Fruit fly (Drosophila melanogaster) whole organism, embryonic: ENCODE data around the gene crm.
A peak's percentile ranks its signal among the peaks of the same experiment; 100 is the strongest.

ENCODE experiments used
- Antp ChIP-seq: fragments of 200-800 bp; sonication (Bioruptor generic); optimal IDR thresholded peaks from 3 replicates; lab custom pipeline; 2016; ENCODE audit warnings: missing biosample characterization, missing genetic modification characterization
- Atf6 ChIP-seq: fragments of 200-800 bp; sonication (Bioruptor generic); IDR thresholded peaks from 2 replicates; pipeline ENCODE4 v1.3.6; 2022; ENCODE audit warnings: missing biosample characterization, missing genetic modification characterization
- Bdp1 ChIP-seq: fragments of 200-800 bp; sonication (Bioruptor generic); optimal IDR thresholded peaks from 3 replicates; lab custom pipeline; 2016; ENCODE audit warnings: missing biosample characterization, missing genetic modification characterization
- CG1233 ChIP-seq: fragments of 200-800 bp; sonication (Bioruptor generic); optimal IDR thresholded peaks from 4 replicates; lab custom pipeline; 2018; ENCODE audit warnings: missing biosample characterization, mild to moderate bottlenecking, missing genetic modification characterization
- CG12659 ChIP-seq: fragments of 200-800 bp; sonication (Bioruptor generic); optimal IDR thresholded peaks from 3 replicates; lab custom pipeline; 2017; ENCODE audit warnings: mild to moderate bottlenecking, missing biosample characterization, missing genetic modification reagents, missing genetic modification characterization
- CG15479 ChIP-seq: fragments of 200-800 bp; sonication (Bioruptor generic); optimal IDR thresholded peaks from 3 replicates; lab custom pipeline; 2019; ENCODE audit warnings: missing biosample characterization, mild to moderate bottlenecking, missing genetic modification characterization, moderate library complexity
- CG15514 ChIP-seq: fragments of 200-800 bp; sonication (Bioruptor generic); optimal IDR thresholded peaks from 3 replicates; lab custom pipeline; 2017; ENCODE audit warnings: missing biosample characterization, missing genetic modification characterization, mild to moderate bottlenecking, moderate library complexity, missing genetic modification reagents
- CG1602 ChIP-seq: fragments of 200-800 bp; sonication (Bioruptor generic); optimal IDR thresholded peaks from 3 replicates; lab custom pipeline; 2016; ENCODE audit warnings: missing biosample characterization, missing genetic modification characterization
- CG1603 ChIP-seq: fragments of 200-800 bp; sonication (Bioruptor generic); optimal IDR thresholded peaks from 2 replicates; lab custom pipeline; 2019; ENCODE audit warnings: missing biosample characterization, mild to moderate bottlenecking, missing genetic modification characterization, moderate library complexity
- CG16779 ChIP-seq: fragments of 200-800 bp; sonication (Bioruptor generic); IDR thresholded peaks from 2 replicates; pipeline ENCODE4 v1.3.6; 2022; ENCODE audit warnings: missing biosample characterization, missing genetic modification characterization
- CG1832 ChIP-seq: fragments of 200-800 bp; sonication (Bioruptor generic); optimal IDR thresholded peaks from 2 replicates; lab custom pipeline; 2017; ENCODE audit warnings: missing biosample characterization, mild to moderate bottlenecking, missing genetic modification characterization, inconsistent platforms
- CG18476 ChIP-seq: fragments of 200-800 bp; sonication (Bioruptor generic); optimal IDR thresholded peaks from 2 replicates; lab custom pipeline; 2016; ENCODE audit warnings: missing biosample characterization, mild to moderate bottlenecking, missing genetic modification characterization
- CG2120 ChIP-seq: fragments of 200-800 bp; sonication (Bioruptor generic); optimal IDR thresholded peaks from 3 replicates; lab custom pipeline; 2016; ENCODE audit warnings: missing biosample characterization, missing genetic modification characterization
- CG2889 ChIP-seq: fragments of 200-800 bp; sonication (Bioruptor generic); IDR thresholded peaks from 3 replicates; pipeline ENCODE4 v1.3.6; 2022; ENCODE audit warnings: missing biosample characterization, missing genetic modification characterization
- CG4360 ChIP-seq: fragments of 200-800 bp; sonication (Bioruptor generic); IDR thresholded peaks from 2 replicates; pipeline ENCODE4 v1.3.6; 2022; ENCODE audit warnings: missing biosample characterization, missing genetic modification characterization
- CG6654 ChIP-seq: fragments of 200-800 bp; sonication (Bioruptor generic); optimal IDR thresholded peaks from 2 replicates; lab custom pipeline; 2017; ENCODE audit warnings: missing biosample characterization, mild to moderate bottlenecking, missing genetic modification characterization
- CG7839 ChIP-seq: fragments of 200-800 bp; sonication (Bioruptor generic); optimal IDR thresholded peaks from 3 replicates; lab custom pipeline; 2018; ENCODE audit warnings: missing biosample characterization, mild to moderate bottlenecking, missing genetic modification characterization, moderate library complexity
- CG8765 ChIP-seq: fragments of 200-800 bp; sonication (Bioruptor generic); IDR thresholded peaks from 2 replicates; pipeline ENCODE4 v1.3.6; 2022; ENCODE audit warnings: missing biosample characterization, missing genetic modification characterization
- CTCF ChIP-seq: fragments of 200-800 bp; sonication (Bioruptor generic); optimal IDR thresholded peaks from 2 replicates; lab custom pipeline; 2017; ENCODE audit warnings: missing biosample characterization, mild to moderate bottlenecking, missing genetic modification characterization, moderate library complexity
- Camta ChIP-seq: fragments of 200-800 bp; sonication (Bioruptor generic); optimal IDR thresholded peaks from 2 replicates; lab custom pipeline; 2016; ENCODE audit warnings: missing biosample characterization, missing genetic modification characterization
- Dip2 ChIP-seq: fragments of 200-800 bp; sonication (Bioruptor generic); IDR thresholded peaks from 2 replicates; pipeline ENCODE4 v1.3.6; 2022; ENCODE audit warnings: missing biosample characterization, missing genetic modification characterization
- Dip3 ChIP-seq: fragments of 200-800 bp; sonication (Bioruptor generic); optimal IDR thresholded peaks from 3 replicates; lab custom pipeline; 2016; ENCODE audit warnings: missing biosample characterization, missing genetic modification characterization
- Dp ChIP-seq: fragments of 200-800 bp; sonication (Bioruptor generic); optimal IDR thresholded peaks from 2 replicates; lab custom pipeline; 2018; ENCODE audit warnings: missing biosample characterization, mild to moderate bottlenecking, missing genetic modification characterization, moderate library complexity
- Drgx ChIP-seq: fragments of 200-800 bp; sonication (Bioruptor generic); IDR thresholded peaks from 2 replicates; pipeline ENCODE4 v1.3.6; 2022; ENCODE audit warnings: missing biosample characterization, missing genetic modification characterization
- ERR ChIP-seq: fragments of 200-800 bp; sonication (Bioruptor generic); optimal IDR thresholded peaks from 2 replicates; lab custom pipeline; 2016; ENCODE audit warnings: missing biosample characterization, missing genetic modification characterization
- Fer1 ChIP-seq: fragments of 200-800 bp; sonication (Bioruptor generic); optimal IDR thresholded peaks from 2 replicates; lab custom pipeline; 2017; ENCODE audit warnings: missing biosample characterization, mild to moderate bottlenecking, missing genetic modification characterization
- Hey ChIP-seq: fragments of 200-800 bp; sonication (Bioruptor generic); optimal IDR thresholded peaks from 3 replicates; lab custom pipeline; 2018; ENCODE audit warnings: missing biosample characterization, mild to moderate bottlenecking, missing genetic modification characterization
- NK7.1 ChIP-seq: fragments of 200-800 bp; sonication (Bioruptor generic); optimal IDR thresholded peaks from 3 replicates; lab custom pipeline; 2016; ENCODE audit warnings: missing biosample characterization, missing genetic modification characterization
- PHDP ChIP-seq: fragments of 200-800 bp; sonication (Bioruptor generic); optimal IDR thresholded peaks from 3 replicates; lab custom pipeline; 2018; ENCODE audit warnings: missing biosample characterization, mild to moderate bottlenecking, missing genetic modification characterization, moderate library complexity
- Rx ChIP-seq: fragments of 200-800 bp; sonication (Bioruptor generic); IDR thresholded peaks from 2 replicates; pipeline ENCODE4 v1.3.6; 2022; ENCODE audit warnings: missing biosample characterization, missing genetic modification characterization
- Trl ChIP-seq, 3 experiments: fragments of >200 bp in 2 of 3; fragments of 200-800 bp in 1 of 3; sonication (Bioruptor generic) in 1 of 3; optimal IDR thresholded peaks; 2 replicates in 1 of 3; 3 replicates in 2 of 3; lab custom pipeline; 2016 to 2017; ENCODE audit warnings: missing biosample characterization in 1 of 3, missing genetic modification characterization in 1 of 3
- YL-1 ChIP-seq: fragments of 200-800 bp; sonication (Bioruptor generic); optimal IDR thresholded peaks from 3 replicates; lab custom pipeline; 2017; ENCODE audit warnings: missing biosample characterization, mild to moderate bottlenecking, missing genetic modification characterization
- al ChIP-seq: fragments of 200-800 bp; sonication (Bioruptor generic); IDR thresholded peaks from 2 replicates; pipeline ENCODE4 v1.3.6; 2022; ENCODE audit warnings: missing biosample characterization, missing genetic modification characterization
- bigmax ChIP-seq: fragments of 200-800 bp; sonication (Bioruptor generic); optimal IDR thresholded peaks from 2 replicates; lab custom pipeline; 2018; ENCODE audit warnings: missing biosample characterization, mild to moderate bottlenecking, missing genetic modification characterization
- bsh ChIP-seq, 2 experiments: fragments of 200-800 bp; sonication (Bioruptor generic); optimal IDR thresholded peaks; 2 replicates each; lab custom pipeline; 2017 to 2018; ENCODE audit warnings: mild to moderate bottlenecking in 2 of 2, missing biosample characterization in 2 of 2, missing genetic modification characterization in 2 of 2, moderate library complexity in 1 of 2
- ems ChIP-seq: fragments of 200-800 bp; sonication (Bioruptor generic); optimal IDR thresholded peaks from 3 replicates; lab custom pipeline; 2016; ENCODE audit warnings: missing biosample characterization, missing genetic modification characterization
- ewg ChIP-seq: fragments of 200-800 bp; sonication (Bioruptor generic); optimal IDR thresholded peaks from 3 replicates; lab custom pipeline; 2017; ENCODE audit warnings: mild to moderate bottlenecking, missing biosample characterization, missing genetic modification reagents, missing genetic modification characterization
- jing ChIP-seq: fragments of 200-800 bp; sonication (Bioruptor generic); optimal IDR thresholded peaks from 2 replicates; lab custom pipeline; 2018; ENCODE audit warnings: missing biosample characterization, mild to moderate bottlenecking, missing genetic modification characterization
- klu ChIP-seq: fragments of 200-800 bp; sonication (Bioruptor generic); IDR thresholded peaks from 2 replicates; pipeline ENCODE4 v1.3.6; 2022; ENCODE audit warnings: missing biosample characterization, missing genetic modification characterization
- lola ChIP-seq, 3 experiments: fragments of >200 bp in 2 of 3; fragments of 200-800 bp in 1 of 3; sonication (Bioruptor generic) in 1 of 3; optimal IDR thresholded peaks; 2 replicates each; lab custom pipeline; 2017 to 2019; ENCODE audit warnings: missing biosample characterization in 3 of 3, missing genetic modification characterization in 3 of 3, mild to moderate bottlenecking in 1 of 3, moderate library complexity in 1 of 3
- pros ChIP-seq: fragments of 200-800 bp; sonication (Bioruptor generic); optimal IDR thresholded peaks from 3 replicates; lab custom pipeline; 2019; ENCODE audit warnings: missing biosample characterization, mild to moderate bottlenecking, missing genetic modification characterization, moderate library complexity
- scrt ChIP-seq: fragments of 200-800 bp; sonication (Bioruptor generic); optimal IDR thresholded peaks from 2 replicates; lab custom pipeline; 2018; ENCODE audit warnings: missing biosample characterization, mild to moderate bottlenecking, missing genetic modification characterization, moderate library complexity
- sens ChIP-seq: fragments of 200-800 bp; sonication (Bioruptor generic); peaks from one replicate; lab custom pipeline; 2016; ENCODE audit warnings: missing biosample characterization, missing genetic modification characterization
- slp2 ChIP-seq: fragments of 200-800 bp; sonication (Bioruptor generic); optimal IDR thresholded peaks from 2 replicates; lab custom pipeline; 2016; ENCODE audit warnings: missing biosample characterization, missing genetic modification characterization
- sob ChIP-seq: fragments of 200-800 bp; sonication (Bioruptor generic); IDR thresholded peaks from 2 replicates; pipeline ENCODE4 v1.3.6; 2022; ENCODE audit warnings: missing biosample characterization, missing genetic modification characterization
- ssp ChIP-seq: fragments of 200-800 bp; sonication (Bioruptor generic); IDR thresholded peaks from 2 replicates; pipeline ENCODE4 v1.3.6; 2022; ENCODE audit warnings: missing biosample characterization, missing genetic modification characterization
- stwl ChIP-seq: fragments of 200-800 bp; sonication (Bioruptor generic); optimal IDR thresholded peaks from 3 replicates; lab custom pipeline; 2018; ENCODE audit warnings: missing biosample characterization, mild to moderate bottlenecking, missing genetic modification characterization, moderate library complexity
- tna ChIP-seq: fragments of 200-800 bp; sonication (Bioruptor generic); IDR thresholded peaks from 2 replicates; pipeline ENCODE4 v1.3.6; 2022; ENCODE audit warnings: missing biosample characterization, missing genetic modification characterization; ENCODE audit not compliant: partially characterized antibody
- ttk ChIP-seq: fragments of 200-800 bp; sonication (Bioruptor generic); IDR thresholded peaks from 2 replicates; pipeline ENCODE4 v2.1.2; 2022; ENCODE audit warnings: missing biosample characterization, missing genetic modification characterization

The crm gene

DNA sequence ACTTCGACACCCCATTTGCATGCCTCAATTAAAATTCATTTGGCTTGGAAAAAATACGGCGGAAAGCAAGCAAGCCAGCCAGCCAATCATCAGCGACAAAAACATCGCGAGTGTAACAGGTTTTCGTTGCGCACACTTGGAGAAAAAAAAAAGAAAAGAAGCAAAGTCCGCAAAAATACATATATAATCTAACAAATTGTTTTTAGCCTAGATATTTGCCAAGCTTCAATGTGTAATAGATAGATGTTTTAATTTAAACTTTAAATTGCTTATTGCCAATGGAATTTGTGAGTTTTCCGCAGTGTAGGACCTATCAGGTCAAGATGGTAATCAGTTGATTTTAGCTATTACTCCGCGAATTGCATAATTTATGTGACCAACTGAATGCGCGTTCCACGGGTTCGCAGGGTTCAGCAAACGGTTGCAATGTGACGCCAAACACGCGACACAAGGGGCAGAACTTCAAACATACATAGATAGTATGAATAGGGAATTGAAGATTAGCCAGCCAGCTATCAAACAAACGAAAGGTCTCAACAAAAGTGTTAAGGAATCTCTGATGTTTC lies 48.1 kb upstream of the crm start (continued):
- peak; percentile 75 for TF ChIP-seq CG12659 (GFP tag; lab: Kevin White, UChicago)
- TF ChIP-seq ewg (GFP tag; lab: Kevin White, UChicago), result peak; percentile 69
- no peak for TF ChIP-seq Dip2 (GFP tag; lab: Robert Waterston, UW)
- peak; percentile 84 for TF ChIP-seq CG1233 (GFP tag; lab: Kevin White, UChicago)
- peak; percentile 7 for TF ChIP-seq stwl
- TF ChIP-seq ssp (GFP tag; lab: Robert Waterston, UW), result peak; percentile 79
- TF ChIP-seq bigmax, result no peak
- TF ChIP-seq scrt (GFP tag; lab: Kevin White, UChicago), result peak; percentile 84
- peak; percentile 72; the same call in 1 of the 2 replicates for TF ChIP-seq CG8765
- TF ChIP-seq YL-1 (GFP tag; lab: Kevin White, UChicago), result peak; percentile 16
- no peak for TF ChIP-seq lola (GFP tag; optimal IDR thresholded peaks at IDR 0.05; lab: Kevin White, UChicago)
- TF ChIP-seq CG2889, result peak; percentile 92
- TF ChIP-seq slp2, result peak; percentile 70
- peak; percentile 71 for TF ChIP-seq jing (GFP tag; lab: Kevin White, UChicago)
- TF ChIP-seq CG16779 (GFP tag; lab: Robert Waterston, UW), result peak; percentile 89
- TF ChIP-seq Camta (GFP tag; lab: Kevin White, UChicago), result peak; percentile 87
- TF ChIP-seq NK7.1 (GFP tag; lab: Kevin White, UChicago), result peak; percentile 68
- TF ChIP-seq CTCF (GFP tag; lab: Kevin White, UChicago), result peak; percentile 43
- peak; percentile 95 for TF ChIP-seq sob

DNA sequence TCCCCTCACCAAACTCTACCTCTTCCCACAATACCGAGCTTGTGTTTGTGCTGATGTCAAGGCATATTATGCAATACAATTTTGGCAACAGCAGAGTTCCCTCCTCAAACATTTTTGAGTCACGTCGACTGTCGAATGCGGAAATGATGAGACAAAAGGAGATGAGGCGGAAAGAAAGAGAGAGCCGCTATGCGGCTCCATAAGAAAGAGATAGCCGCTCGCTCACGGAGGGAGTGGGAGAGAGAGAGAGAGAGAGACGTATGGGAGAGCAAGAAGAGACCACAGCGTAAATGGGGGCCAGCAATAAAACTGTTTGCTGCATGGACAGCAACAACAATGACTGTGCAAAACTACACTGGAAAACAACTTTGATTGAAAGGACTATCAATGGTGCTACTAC lies 26.9 kb upstream of the crm start:
- TF ChIP-seq Trl (optimal IDR thresholded peaks at IDR 0.05; lab: Kevin White, UChicago) (peak; percentile 27 to 32), Trl (GFP tag; optimal IDR thresholded peaks at IDR 0.05; lab: Kevin White, UChicago) (no peak), CG1832 (GFP tag; lab: Kevin White, UChicago) (peak; percentile 62), Bdp1 (GFP tag; lab: Kevin White, UChicago) (no peak)

DNA sequence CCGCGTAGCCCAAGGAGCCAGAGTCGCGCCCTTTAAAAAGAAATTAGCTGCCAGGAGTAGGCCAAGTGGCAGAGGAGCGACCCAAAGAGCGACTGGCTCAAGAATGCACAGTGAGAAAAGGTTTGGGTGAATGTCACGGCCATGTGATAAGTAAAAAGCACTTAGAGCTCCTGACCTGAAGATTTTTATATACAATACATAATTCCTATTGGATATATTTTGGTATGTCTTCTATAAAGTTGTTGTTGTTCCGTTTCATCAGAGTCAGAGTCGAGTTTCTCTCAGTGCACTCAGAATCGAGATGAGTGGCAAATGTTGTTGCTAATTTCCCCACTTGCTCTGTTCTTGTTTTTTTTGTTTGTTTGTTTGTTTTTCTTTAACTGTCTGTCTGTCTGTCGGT lies 22.6 kb upstream of the crm start:
- TF ChIP-seq pros (GFP tag; lab: Kevin White, UChicago), result no peak
- TF ChIP-seq Hey, result no peak
- no peak for TF ChIP-seq ERR (GFP tag; lab: Kevin White, UChicago)
- no peak for TF ChIP-seq ttk (GFP tag; lab: Robert Waterston, UW)
- TF ChIP-seq Dp (GFP tag; lab: Kevin White, UChicago), result no peak
- TF ChIP-seq CG2120 (GFP tag; lab: Kevin White, UChicago), result peak; percentile 9
- TF ChIP-seq Drgx (GFP tag; lab: Robert Waterston, UW), result 0 out of 2 replicates have a peak, but pooled peaks have one; percentile 18
- peak; percentile 3 for TF ChIP-seq CG1603 (tag; lab: Kevin White, UChicago)
- TF ChIP-seq CG15514, result no peak
- TF ChIP-seq sens (GFP tag; lab: Kevin White, UChicago), result peak; percentile 52
- no peak for TF ChIP-seq CG18476
- TF ChIP-seq bsh (GFP tag; optimal IDR thresholded peaks at IDR 0.05; lab: Kevin White, UChicago), result peak in 1 of 2 experiments; percentile 19
- TF ChIP-seq CG6654 (GFP tag; lab: Kevin White, UChicago), result no peak
- peak; percentile 19; the same call in 1 of the 2 replicates for TF ChIP-seq Rx (GFP tag; lab: Robert Waterston, UW)
- TF ChIP-seq CG4360, result no peak
- no peak for TF ChIP-seq tna
- no peak for TF ChIP-seq Dip3 (GFP tag; lab: Kevin White, UChicago)
- TF ChIP-seq al (GFP tag; lab: Robert Waterston, UW), result no peak
- TF ChIP-seq klu (GFP tag; lab: Robert Waterston, UW), result no peak
- no peak for TF ChIP-seq Antp (GFP tag; lab: Kevin White, UChicago)
- TF ChIP-seq CG7839 (tag; lab: Kevin White, UChicago), result peak; percentile 10
- TF ChIP-seq CG15479 (GFP tag; lab: Kevin White, UChicago), result no peak
- TF ChIP-seq Fer1 (GFP tag; lab: Kevin White, UChicago), result no peak
- no peak for TF ChIP-seq PHDP (tag; lab: Kevin White, UChicago)
- no peak for TF ChIP-seq CG1602 (GFP tag; lab: Kevin White, UChicago)
- TF ChIP-seq ems (GFP tag; lab: Kevin White, UChicago), result no peak
- TF ChIP-seq Atf6, result 0 out of 2 replicates have a peak, but pooled peaks have one; percentile 20
